Worm (Caenorhabditis elegans): ENCODE data around the gene asp-12.

Gene asp-12

DNA sequence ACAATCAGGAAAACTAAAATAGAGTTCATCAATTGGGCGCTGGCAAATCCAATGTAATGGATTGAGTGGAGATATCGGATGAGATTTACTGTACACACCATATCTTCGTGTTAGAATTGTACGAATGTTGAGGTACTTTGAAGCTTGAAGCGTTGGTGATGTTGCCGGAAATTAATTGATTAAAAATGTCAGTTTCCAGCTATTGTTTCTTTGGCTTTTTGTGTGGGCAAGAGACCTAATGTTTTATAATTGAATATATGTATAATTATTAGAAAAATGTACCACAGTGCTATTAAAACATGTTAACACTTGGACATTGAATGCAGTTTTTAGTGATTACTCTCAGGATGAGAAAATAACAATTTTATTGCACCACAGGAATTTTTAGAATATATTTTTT lies 9.8 kb downstream of the asp-12 start, which contains the start of gene str-136:
TSS of gene str-136 (minus strand) at position 101 of the 400 bp plus-strand sequence.
- TF ChIP-seq ceh-79 (tag; optimal IDR thresholded peaks at IDR 0.05) (no peak), ztf-25 (GFP tag; IDR thresholded peaks at IDR 0.05) (no peak), unc-62 (GFP tag; optimal IDR thresholded peaks at IDR 0.05) (no peak), sea-2 (GFP tag; IDR thresholded peaks at IDR 0.05) (no peak), lin-40 (tag; optimal IDR thresholded peaks at IDR 0.05) (no peak), F22D6.2 (tag; optimal IDR thresholded peaks at IDR 0.05) (no peak), lin-54 (GFP tag; optimal IDR thresholded peaks at IDR 0.05) (no peak), tlf-1 (GFP tag; optimal IDR thresholded peaks at IDR 0.05) (no peak), mxl-1 (tag; optimal IDR thresholded peaks at IDR 0.05) (no peak), fkh-3 (tag; optimal IDR thresholded peaks at IDR 0.05) (no peak), let-607 (tag; optimal IDR thresholded peaks at IDR 0.05) (no peak), ets-4 (GFP tag; optimal IDR thresholded peaks at IDR 0.05) (no peak), mcd-1 (GFP tag; IDR thresholded peaks at IDR 0.05) (no peak), dpff-1 (tag; optimal IDR thresholded peaks at IDR 0.05) (no peak), ztf-22 (GFP tag; optimal IDR thresholded peaks at IDR 0.05) (no peak), F39B2.1 (GFP tag; IDR thresholded peaks at IDR 0.05) (no peak)

DNA sequence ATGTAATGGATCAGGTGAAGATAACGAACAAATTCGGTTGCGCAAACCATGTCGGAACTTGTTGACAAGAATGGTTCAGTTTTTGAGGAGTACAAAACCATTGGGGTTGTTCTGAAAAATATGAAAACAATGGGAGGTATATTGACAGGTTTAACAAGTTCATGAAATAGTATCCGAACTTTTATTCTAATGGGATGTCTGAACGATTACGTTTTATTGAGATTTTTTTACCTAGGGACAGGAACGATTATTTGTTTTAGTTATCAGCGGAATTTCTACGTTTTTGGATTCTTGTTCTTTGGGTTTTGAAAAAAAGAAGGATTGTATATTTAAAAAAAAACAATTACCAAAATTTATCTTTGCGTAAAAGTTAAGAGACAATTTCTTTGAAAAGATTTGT lies 11.8 kb downstream of the asp-12 start, which contains the start of gene str-135:
TSS of gene str-135 (minus strand) at position 101 of the 400 bp plus-strand sequence.
- TF ChIP-seq nhr-90 (tag; optimal IDR thresholded peaks at IDR 0.05) (no peak), attf-6 (GFP tag; IDR thresholded peaks at IDR 0.05) (no peak), nfyb-1 (GFP tag; IDR thresholded peaks at IDR 0.05) (no peak), hlh-12 (tag; optimal IDR thresholded peaks at IDR 0.05) (no peak)

DNA sequence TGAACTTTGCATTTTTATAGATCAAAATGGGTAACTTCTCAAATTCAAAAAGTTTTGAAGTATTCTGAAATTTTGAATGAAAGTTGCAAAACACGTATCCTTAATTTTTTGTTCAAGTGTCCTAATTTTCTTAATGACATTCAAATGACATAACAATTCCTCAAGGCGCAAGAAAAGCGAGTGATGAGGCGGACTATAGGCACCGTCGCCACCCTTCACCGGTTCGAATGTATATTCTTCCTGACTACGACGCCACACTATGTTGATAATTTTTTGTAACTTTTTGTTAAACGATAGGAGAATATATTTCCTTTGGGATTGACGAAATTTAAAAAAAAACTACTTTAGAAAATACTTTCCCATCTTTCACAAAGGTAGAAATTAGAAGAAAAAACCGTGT lies 12.6 kb downstream of the asp-12 start:
- no peak for TF ChIP-seq lin-35 (GFP tag; optimal IDR thresholded peaks at IDR 0.05)
- TF ChIP-seq efl-1 (GFP tag; optimal IDR thresholded peaks at IDR 0.05), result no peak
- TF ChIP-seq Y95B8A.8 (GFP tag; IDR thresholded peaks at IDR 0.05), result no peak
- TF ChIP-seq chd-7 (tag; optimal IDR thresholded peaks at IDR 0.05), result no peak
- TF ChIP-seq pbrm-1 (GFP tag; IDR thresholded peaks at IDR 0.05), result no peak
- TF ChIP-seq C17E4.6 (GFP tag; IDR thresholded peaks at IDR 0.05), result no peak
- TF ChIP-seq let-526 (GFP tag; IDR thresholded peaks at IDR 0.05), result no peak
- TF ChIP-seq somi-1 (GFP tag; optimal IDR thresholded peaks at IDR 0.05), result no peak
- no peak for TF ChIP-seq lin-26 (GFP tag; IDR thresholded peaks at IDR 0.05)
- TF ChIP-seq lin-40 (tag; optimal IDR thresholded peaks at IDR 0.05), result no peak
- TF ChIP-seq aptf-3 (GFP tag; IDR thresholded peaks at IDR 0.05), result no peak
- no peak for TF ChIP-seq lsl-1 (GFP tag; optimal IDR thresholded peaks at IDR 0.05)
- no peak for TF ChIP-seq B0019.2 (GFP tag; conservative IDR thresholded peaks at IDR 0.05)
- TF ChIP-seq bed-1 (GFP tag; IDR thresholded peaks at IDR 0.05), result no peak
- no peak for TF ChIP-seq ztf-6 (GFP tag; IDR thresholded peaks at IDR 0.05)
- no peak for TF ChIP-seq ets-4 (GFP tag; optimal IDR thresholded peaks at IDR 0.05)

DNA sequence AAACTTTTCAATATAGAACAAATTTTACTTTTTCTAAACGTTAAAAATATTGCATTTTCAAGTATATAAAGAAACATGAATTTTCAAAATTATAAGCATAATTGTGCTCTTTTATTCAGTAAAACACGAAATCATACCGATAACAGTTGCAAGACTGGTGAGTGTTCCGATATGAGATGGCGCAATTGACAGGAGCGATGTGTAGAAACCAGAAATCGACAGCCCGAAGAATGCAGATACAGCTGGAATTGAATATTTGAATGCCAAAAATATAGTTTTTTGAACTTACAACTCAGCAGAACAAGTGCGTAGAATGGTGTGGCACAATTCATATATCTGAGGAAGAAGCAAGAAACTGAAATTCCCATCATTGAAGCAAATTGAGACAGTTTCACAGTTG lies 13.9 kb downstream of the asp-12 start:
- TF ChIP-seq sdz-38 (tag; optimal IDR thresholded peaks at IDR 0.05) (no peak), attf-5 (GFP tag; optimal IDR thresholded peaks at IDR 0.05) (no peak), pha-4 (tag; optimal IDR thresholded peaks at IDR 0.05) (no peak), mel-28 (tag; optimal IDR thresholded peaks at IDR 0.05; ENCODE audit: borderline replicate concordance) (no peak), Y79H2A.3 (GFP tag; conservative IDR thresholded peaks at IDR 0.05) (no peak), ets-4 (GFP tag; optimal IDR thresholded peaks at IDR 0.05) (no peak), let-607 (tag; optimal IDR thresholded peaks at IDR 0.05) (peak in 1 of 2 experiments; percentile 52), ztf-28 (GFP tag; IDR thresholded peaks at IDR 0.05) (no peak), nhr-80 (tag; optimal IDR thresholded peaks at IDR 0.05) (peak; percentile 35), madf-6 (GFP tag; IDR thresholded peaks at IDR 0.05) (no peak), lin-26 (GFP tag; IDR thresholded peaks at IDR 0.05) (no peak), die-1 (tag; optimal IDR thresholded peaks at IDR 0.05) (no peak), zfh-2 (GFP tag; conservative IDR thresholded peaks at IDR 0.05) (no peak)

Data from whole organism, young adult.